Worm (Caenorhabditis elegans): ENCODE results near the gene str-14.

Gene str-14

ce11 chrV:16455065-16455464 is at the start of gene str-14:
str-14 (minus strand) TSS chrV:16455165.
- TF ChIP-seq klf-2 (GFP tag; conservative IDR thresholded peaks at IDR 0.05) (no peak), T22C8.4 (GFP tag; IDR thresholded peaks at IDR 0.05) (no peak), med-1 (GFP tag; optimal IDR thresholded peaks at IDR 0.05; ENCODE audit: insufficient read depth) (no peak), ztf-23 (GFP tag; IDR thresholded peaks at IDR 0.05) (no peak), tab-1 (GFP tag; IDR thresholded peaks at IDR 0.05) (no peak), cog-1 (tag; optimal IDR thresholded peaks at IDR 0.05) (no peak), ref-1 (GFP tag; conservative IDR thresholded peaks at IDR 0.05) (no peak), flt-1 (GFP tag; IDR thresholded peaks at IDR 0.05) (no peak), ztf-29 (GFP tag; IDR thresholded peaks at IDR 0.05) (no peak)

ce11 chrV:16503164-16503563 is 48.2 kb upstream of the str-14 start, which contains the start of gene F36D3.14:
F36D3.14 (minus strand) TSS chrV:16503264.
- no peak for TF ChIP-seq klf-2 (GFP tag; conservative IDR thresholded peaks at IDR 0.05)
- TF ChIP-seq flt-1 (GFP tag; IDR thresholded peaks at IDR 0.05): no peak
- TF ChIP-seq tab-1 (GFP tag; IDR thresholded peaks at IDR 0.05): no peak
- TF ChIP-seq ztf-23 (GFP tag; IDR thresholded peaks at IDR 0.05): no peak
- no peak for TF ChIP-seq ztf-29 (GFP tag; IDR thresholded peaks at IDR 0.05)
- TF ChIP-seq ref-1 (GFP tag; conservative IDR thresholded peaks at IDR 0.05): no peak
- TF ChIP-seq T22C8.4 (GFP tag; IDR thresholded peaks at IDR 0.05): no peak
- no peak for TF ChIP-seq cog-1 (tag; optimal IDR thresholded peaks at IDR 0.05)
- TF ChIP-seq med-1 (GFP tag; optimal IDR thresholded peaks at IDR 0.05; ENCODE audit: insufficient read depth): no peak

- TF ChIP-seq T22C8.4 (GFP tag; IDR thresholded peaks at IDR 0.05) (no peak), med-1 (GFP tag; optimal IDR thresholded peaks at IDR 0.05; ENCODE audit: insufficient read depth) (no peak), tab-1 (GFP tag; IDR thresholded peaks at IDR 0.05) (no peak), ztf-23 (GFP tag; IDR thresholded peaks at IDR 0.05) (no peak), flt-1 (GFP tag; IDR thresholded peaks at IDR 0.05) (no peak), ztf-29 (GFP tag; IDR thresholded peaks at IDR 0.05) (no peak), cog-1 (tag; optimal IDR thresholded peaks at IDR 0.05) (no peak), klf-2 (GFP tag; conservative IDR thresholded peaks at IDR 0.05) (no peak), ref-1 (GFP tag; conservative IDR thresholded peaks at IDR 0.05) (no peak)
Measured at ce11 chrV:16499006-16499405, 44.0 kb upstream of the str-14 start, which contains the start of gene F36D3.1. F36D3.1 (plus strand) TSS chrV:16499352.

- no peak for TF ChIP-seq flt-1 (GFP tag; IDR thresholded peaks at IDR 0.05)
- no peak for TF ChIP-seq T22C8.4 (GFP tag; IDR thresholded peaks at IDR 0.05)
Measured at ce11 chrV:16497504-16497903, 42.5 kb upstream of the str-14 start, which contains the start of gene srh-136. srh-136 (minus strand) TSS chrV:16497596.

ce11 chrV:16494359-16494758 is 39.4 kb upstream of the str-14 start, which contains the start of gene comt-2:
comt-2 (minus strand) TSS chrV:16494489.
- TF ChIP-seq med-1 (GFP tag; optimal IDR thresholded peaks at IDR 0.05; ENCODE audit: insufficient read depth): no peak
- no peak for TF ChIP-seq ref-1 (GFP tag; conservative IDR thresholded peaks at IDR 0.05)
- TF ChIP-seq tab-1 (GFP tag; IDR thresholded peaks at IDR 0.05): no peak
- no peak for TF ChIP-seq ztf-29 (GFP tag; IDR thresholded peaks at IDR 0.05)
- no peak for TF ChIP-seq flt-1 (GFP tag; IDR thresholded peaks at IDR 0.05)
- no peak for TF ChIP-seq ztf-23 (GFP tag; IDR thresholded peaks at IDR 0.05)
- no peak for TF ChIP-seq T22C8.4 (GFP tag; IDR thresholded peaks at IDR 0.05)
- no peak for TF ChIP-seq klf-2 (GFP tag; conservative IDR thresholded peaks at IDR 0.05)
- no peak for TF ChIP-seq cog-1 (tag; optimal IDR thresholded peaks at IDR 0.05)

- no peak for TF ChIP-seq ref-1 (GFP tag; conservative IDR thresholded peaks at IDR 0.05)
- TF ChIP-seq flt-1 (GFP tag; IDR thresholded peaks at IDR 0.05): no peak
- TF ChIP-seq ztf-23 (GFP tag; IDR thresholded peaks at IDR 0.05): no peak
- no peak for TF ChIP-seq ztf-29 (GFP tag; IDR thresholded peaks at IDR 0.05)
- TF ChIP-seq med-1 (GFP tag; optimal IDR thresholded peaks at IDR 0.05; ENCODE audit: insufficient read depth): no peak
- no peak for TF ChIP-seq klf-2 (GFP tag; conservative IDR thresholded peaks at IDR 0.05)
- no peak for TF ChIP-seq cog-1 (tag; optimal IDR thresholded peaks at IDR 0.05)
- no peak for TF ChIP-seq tab-1 (GFP tag; IDR thresholded peaks at IDR 0.05)
Measured at ce11 chrV:16488172-16488571, 33.2 kb upstream of the str-14 start, which contains the start of gene sqst-4. sqst-4 (plus strand) TSS chrV:16488472.

ce11 chrV:16487474-16487873 is 32.5 kb upstream of the str-14 start, which contains the start of gene Y32B12A.5:
Y32B12A.5 (minus strand) TSS chrV:16487574.
- TF ChIP-seq cog-1 (tag; optimal IDR thresholded peaks at IDR 0.05) (no peak), ztf-23 (GFP tag; IDR thresholded peaks at IDR 0.05) (no peak), tab-1 (GFP tag; IDR thresholded peaks at IDR 0.05) (no peak), ref-1 (GFP tag; conservative IDR thresholded peaks at IDR 0.05) (no peak), ztf-29 (GFP tag; IDR thresholded peaks at IDR 0.05) (no peak), T22C8.4 (GFP tag; IDR thresholded peaks at IDR 0.05) (no peak), flt-1 (GFP tag; IDR thresholded peaks at IDR 0.05) (no peak), klf-2 (GFP tag; conservative IDR thresholded peaks at IDR 0.05) (no peak), med-1 (GFP tag; optimal IDR thresholded peaks at IDR 0.05; ENCODE audit: insufficient read depth) (no peak)

- TF ChIP-seq ref-1 (GFP tag; conservative IDR thresholded peaks at IDR 0.05): no peak
- no peak for TF ChIP-seq ztf-29 (GFP tag; IDR thresholded peaks at IDR 0.05)
- TF ChIP-seq klf-2 (GFP tag; conservative IDR thresholded peaks at IDR 0.05): no peak
- no peak for TF ChIP-seq cog-1 (tag; optimal IDR thresholded peaks at IDR 0.05)
- TF ChIP-seq flt-1 (GFP tag; IDR thresholded peaks at IDR 0.05): no peak
- TF ChIP-seq ztf-23 (GFP tag; IDR thresholded peaks at IDR 0.05): no peak
Measured at ce11 chrV:16483681-16484080, 28.7 kb upstream of the str-14 start, which contains the start of gene srh-139. srh-139 (plus strand) TSS chrV:16483981.

ce11 chrV:16483044-16483443 is 28.1 kb upstream of the str-14 start, which contains the start of gene F57E7.2:
F57E7.2 (minus strand) TSS chrV:16483144.
- TF ChIP-seq tab-1 (GFP tag; IDR thresholded peaks at IDR 0.05): no peak
- no peak for TF ChIP-seq ztf-23 (GFP tag; IDR thresholded peaks at IDR 0.05)
- TF ChIP-seq T22C8.4 (GFP tag; IDR thresholded peaks at IDR 0.05): no peak
- TF ChIP-seq med-1 (GFP tag; optimal IDR thresholded peaks at IDR 0.05; ENCODE audit: insufficient read depth): no peak
- no peak for TF ChIP-seq flt-1 (GFP tag; IDR thresholded peaks at IDR 0.05)
- no peak for TF ChIP-seq klf-2 (GFP tag; conservative IDR thresholded peaks at IDR 0.05)
- no peak for TF ChIP-seq ztf-29 (GFP tag; IDR thresholded peaks at IDR 0.05)
- TF ChIP-seq cog-1 (tag; optimal IDR thresholded peaks at IDR 0.05): no peak
- no peak for TF ChIP-seq ref-1 (GFP tag; conservative IDR thresholded peaks at IDR 0.05)

Measured in whole organism, midembryonic.